Worm (Caenorhabditis elegans) whole organism, L4 larva: ENCODE measurements around the gene F58B4.5.

Source experiments
- F26F4.8 ChIP-seq: fragments of 200-800 bp; sonication (Bioruptor generic); conservative IDR thresholded peaks from 2 replicates; pipeline ENCODE4 v1.3.6; 2022; ENCODE audit warnings: missing genetic modification characterization, missing compliant biosample characterization
- ama-1 ChIP-seq: fragments of 150-350 bp; optimal IDR thresholded peaks from 2 replicates; lab custom pipeline; 2014; ENCODE audit warnings: inconsistent platforms, mixed read lengths
- ceh-28 ChIP-seq: fragments of 150-350 bp; optimal IDR thresholded peaks from 2 replicates; lab custom pipeline; 2014; ENCODE audit warnings: missing biosample characterization, missing genetic modification reagents, missing genetic modification characterization
- ceh-82 ChIP-seq: sonication (generic microtip); optimal IDR thresholded peaks from 2 replicates; lab custom pipeline; 2017; ENCODE audit warnings: missing biosample characterization, missing genetic modification characterization
- egl-27 ChIP-seq: sonication (generic microtip); optimal IDR thresholded peaks from 3 replicates; lab custom pipeline; 2017; ENCODE audit warnings: missing biosample characterization, missing genetic modification reagents, missing genetic modification characterization
- hif-1 ChIP-seq, 2 experiments: sonication (generic microtip); optimal IDR thresholded peaks; 2 replicates each; lab custom pipeline; 2016 to 2017; ENCODE audit warnings: missing compliant biosample characterization in 2 of 2, missing genetic modification characterization in 2 of 2, missing genetic modification reagents in 2 of 2, missing genotype in 2 of 2, mild to moderate bottlenecking in 1 of 2
- lsy-2 ChIP-seq, 2 experiments: fragments of 150-350 bp in 1 of 2; sonication (generic microtip) in 1 of 2; optimal IDR thresholded peaks; 2 replicates each; lab custom pipeline; 2014 to 2017; ENCODE audit warnings: missing biosample characterization in 2 of 2, missing genetic modification characterization in 2 of 2
- nhr-237 ChIP-seq: sonication (generic microtip); optimal IDR thresholded peaks from 2 replicates; lab custom pipeline; 2017; ENCODE audit warnings: missing biosample characterization, missing genetic modification characterization
- nhr-76 ChIP-seq: fragments of 150-350 bp; optimal IDR thresholded peaks from 2 replicates; lab custom pipeline; 2014; ENCODE audit warnings: missing biosample characterization, missing genetic modification characterization
- skn-1 ChIP-seq: fragments of 150-350 bp; optimal IDR thresholded peaks from 2 replicates; lab custom pipeline; 2014; ENCODE audit warnings: missing biosample characterization, missing genetic modification characterization
- snpc-4 ChIP-seq: fragments of 150-350 bp; optimal IDR thresholded peaks from 2 replicates; lab custom pipeline; 2014; ENCODE audit warnings: missing biosample characterization, missing genetic modification characterization
- unc-62 ChIP-seq, 3 experiments: fragments of 150-350 bp in 1 of 3; sonication (generic microtip); optimal IDR thresholded peaks in 2 of 3; peaks in 1 of 3; 1 replicate in 1 of 3; 2 replicates in 2 of 3; lab custom pipeline; 2014 to 2017; ENCODE audit warnings: missing biosample characterization in 3 of 3, missing genetic modification characterization in 3 of 3, missing genetic modification reagents in 3 of 3, missing genotype in 1 of 3
- vab-7 ChIP-seq: fragments of 200-800 bp; sonication (Bioruptor generic); IDR thresholded peaks from 2 replicates; pipeline ENCODE4 v1.3.6; 2022; ENCODE audit warnings: missing genetic modification reagents, missing genetic modification characterization, missing compliant biosample characterization

DNA sequence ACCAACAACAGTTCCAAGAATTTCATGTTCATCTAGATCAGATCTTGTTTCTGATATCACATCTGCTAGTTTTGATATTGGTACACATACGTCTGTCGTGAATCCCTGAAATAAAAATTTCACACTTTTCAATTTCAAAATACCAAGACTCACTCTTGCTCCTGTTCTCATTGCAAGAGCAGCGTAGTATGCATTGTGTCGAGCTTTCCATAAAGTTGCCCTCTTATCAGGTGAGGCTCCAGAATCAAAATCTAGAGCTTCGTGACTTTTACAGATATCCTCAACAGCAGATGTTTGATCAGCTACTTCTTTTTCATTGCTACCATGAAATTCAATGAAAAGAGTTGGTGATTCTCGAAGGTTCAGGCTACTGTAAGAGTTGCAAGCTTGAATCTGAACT is 43.5 kb upstream of the F58B4.5 start, which contains the start of gene F32D8.11:
- no peak for TF ChIP-seq hif-1 (tag; optimal IDR thresholded peaks at IDR 0.05; lab: Kevin White, UChicago)
- no peak for TF ChIP-seq ama-1 (lab: Kevin White, UChicago)
- no peak for TF ChIP-seq vab-7
- TF ChIP-seq snpc-4 (tag; lab: Kevin White, UChicago) = no peak
- TF ChIP-seq unc-62 (GFP tag; optimal IDR thresholded peaks at IDR 0.05 in 1 of 2; lab: Kevin White, UChicago) = no peak
- no peak for TF ChIP-seq unc-62 (tag; optimal IDR thresholded peaks at IDR 0.05; lab: Kevin White, UChicago)
- TF ChIP-seq nhr-76 (tag; lab: Kevin White, UChicago) = no peak
- no peak for TF ChIP-seq egl-27 (tag; lab: Kevin White, UChicago)
- no peak for TF ChIP-seq ceh-82 (tag; lab: Kevin White, UChicago)
- no peak for TF ChIP-seq F26F4.8
- TF ChIP-seq ceh-28 (tag; lab: Kevin White, UChicago) = no peak
- TF ChIP-seq skn-1 = no peak
- TF ChIP-seq lsy-2 (tag; optimal IDR thresholded peaks at IDR 0.05; lab: Kevin White, UChicago) = no peak
- no peak for TF ChIP-seq nhr-237 (tag; lab: Kevin White, UChicago)
